Fruit fly (Drosophila melanogaster) Kc167 (cell line): ENCODE results near the gene CG14054.

Source experiments
- Myc ChIP-seq: fragments of >200 bp; optimal IDR thresholded peaks from 2 replicates; lab custom pipeline; 2017; ENCODE audit warnings: missing external identifiers
- Sin3A ChIP-seq: fragments of >200 bp; optimal IDR thresholded peaks from 2 replicates; lab custom pipeline; 2018; ENCODE audit warnings: missing external identifiers
- h ChIP-seq: fragments of >200 bp; optimal IDR thresholded peaks from 3 replicates; lab custom pipeline; 2018; ENCODE audit warnings: missing external identifiers
- insv ChIP-seq: fragments of >200 bp; optimal IDR thresholded peaks from 3 replicates; lab custom pipeline; 2018; ENCODE audit warnings: missing external identifiers
- psq ChIP-seq: fragments of >200 bp; optimal IDR thresholded peaks from 2 replicates; lab custom pipeline; 2017; ENCODE audit warnings: missing external identifiers
- ttk ChIP-seq: sonication (Bioruptor generic); optimal IDR thresholded peaks from 2 replicates; lab custom pipeline; 2017; ENCODE audit warnings: missing external identifiers

Gene CG14054

dm6 chrX:2069787-2070707, 3.9 kb upstream of the CG14054 start:
- TF ChIP-seq Myc (lab: Kevin White, UChicago) (no peak), insv (lab: Kevin White, UChicago) (no peak), h (lab: Kevin White, UChicago) (no peak), psq (lab: Kevin White, UChicago) (no peak), Sin3A (no peak), ttk (no peak)

- no peak for TF ChIP-seq insv (lab: Kevin White, UChicago)
Measured at dm6 chrX:2068292-2068691, 2.1 kb upstream of the CG14054 start, which contains the start of gene CG4194. TSS of gene CG4194 (plus strand) at chrX:2068592.

dm6 chrX:2065073-2065472, 1.1 kb downstream of the CG14054 start, which contains the start of gene CG4281:
TSS of gene CG4281 (minus strand) at chrX:2065142.
- no peak for TF ChIP-seq psq (lab: Kevin White, UChicago)
- TF ChIP-seq Sin3A = no peak
- no peak for TF ChIP-seq h (lab: Kevin White, UChicago)
- no peak for TF ChIP-seq insv (lab: Kevin White, UChicago)
- TF ChIP-seq Myc (lab: Kevin White, UChicago) = no peak
- TF ChIP-seq ttk = no peak

dm6 chrX:2061849-2062248, 4.3 kb downstream of the CG14054 start, which contains the start of gene Sik2:
TSS of gene Sik2 (minus strand) at chrX:2061915.
- no peak for TF ChIP-seq insv (lab: Kevin White, UChicago)
- no peak for TF ChIP-seq ttk
- no peak for TF ChIP-seq Myc (lab: Kevin White, UChicago)

- no peak for TF ChIP-seq Myc (lab: Kevin White, UChicago)
- no peak for TF ChIP-seq Sin3A
- no peak for TF ChIP-seq ttk
- TF ChIP-seq h (lab: Kevin White, UChicago) = no peak
- TF ChIP-seq psq (lab: Kevin White, UChicago) = no peak
- TF ChIP-seq insv (lab: Kevin White, UChicago) = no peak
Measured at dm6 chrX:2061119-2061518, 5.0 kb downstream of the CG14054 start.

- TF ChIP-seq Sin3A (no peak), insv (lab: Kevin White, UChicago) (no peak)
Measured at dm6 chrX:2050070-2050899, 15.9 kb downstream of the CG14054 start, which contains the start of gene moody. TSS of gene moody (minus strand) at chrX:2050120.

- no peak for TF ChIP-seq ttk
- TF ChIP-seq psq (lab: Kevin White, UChicago) = no peak
- no peak for TF ChIP-seq h (lab: Kevin White, UChicago)
- TF ChIP-seq Myc (lab: Kevin White, UChicago) = no peak
- TF ChIP-seq Sin3A = no peak
- no peak for TF ChIP-seq insv (lab: Kevin White, UChicago)
Measured at dm6 chrX:2048778-2049686, 17.1 kb downstream of the CG14054 start.

- no peak for TF ChIP-seq Myc (lab: Kevin White, UChicago)
- TF ChIP-seq Sin3A = no peak
- TF ChIP-seq psq (lab: Kevin White, UChicago) = no peak
- no peak for TF ChIP-seq ttk
- no peak for TF ChIP-seq insv (lab: Kevin White, UChicago)
- no peak for TF ChIP-seq h (lab: Kevin White, UChicago)
Measured at dm6 chrX:2043660-2044397, 22.3 kb downstream of the CG14054 start, which contains the start of gene CG4325. TSS of gene CG4325 (minus strand) at chrX:2043818.

dm6 chrX:2041981-2042847, 23.9 kb downstream of the CG14054 start, which contains the start of the genes Actn and usp:
TSS of gene Actn (minus strand) at chrX:2042311.
TSS of gene usp (minus strand) at chrX:2042311.
- TF ChIP-seq Myc (lab: Kevin White, UChicago) = no peak
- TF ChIP-seq insv (lab: Kevin White, UChicago) = no peak
- TF ChIP-seq ttk = no peak
- TF ChIP-seq h (lab: Kevin White, UChicago) = no peak
- TF ChIP-seq psq (lab: Kevin White, UChicago) = no peak
- TF ChIP-seq Sin3A = no peak
